Worm (Caenorhabditis elegans) whole organism, late embryonic: ENCODE results near the gene Y82E9BR.9.

Source experiments
- C08G9.2 ChIP-seq: sonication (generic microtip); optimal IDR thresholded peaks from 2 replicates; lab custom pipeline; 2016; ENCODE audit warnings: mild to moderate bottlenecking, missing genetic modification characterization, moderate library complexity, missing compliant biosample characterization
- T23F11.4 ChIP-seq: fragments of 200-800 bp; sonication (Bioruptor generic); optimal IDR thresholded peaks from 2 replicates; lab custom pipeline; 2018; ENCODE audit warnings: mild to moderate bottlenecking, missing genetic modification characterization, missing compliant biosample characterization
- ahr-1 ChIP-seq: sonication (generic microtip); optimal IDR thresholded peaks from 2 replicates; lab custom pipeline; 2016; ENCODE audit warnings: missing genetic modification characterization, missing compliant biosample characterization
- ama-1 ChIP-seq: fragments of 150-350 bp; optimal IDR thresholded peaks from 2 replicates; lab custom pipeline; 2014
- ceh-18 ChIP-seq: sonication (generic microtip); optimal IDR thresholded peaks from 2 replicates; lab custom pipeline; 2016; ENCODE audit warnings: missing genetic modification characterization, missing compliant biosample characterization
- ceh-19 ChIP-seq: fragments of 200-800 bp; sonication (Bioruptor generic); optimal IDR thresholded peaks from 2 replicates; lab custom pipeline; 2018; ENCODE audit warnings: mild to moderate bottlenecking, missing genetic modification characterization, missing compliant biosample characterization
- ceh-24 ChIP-seq: sonication (generic microtip); optimal IDR thresholded peaks from 2 replicates; lab custom pipeline; 2016; ENCODE audit warnings: mild to moderate bottlenecking, missing genetic modification characterization, missing compliant biosample characterization
- ceh-30 ChIP-seq: fragments of 150-350 bp; optimal IDR thresholded peaks from 2 replicates; lab custom pipeline; 2014; ENCODE audit warnings: missing biosample characterization, missing genetic modification characterization
- ceh-34 ChIP-seq: sonication (generic microtip); optimal IDR thresholded peaks from 2 replicates; lab custom pipeline; 2016; ENCODE audit warnings: mild to moderate bottlenecking, missing genetic modification characterization, missing compliant biosample characterization
- ceh-45 ChIP-seq: fragments of 200-800 bp; sonication (Bioruptor generic); IDR thresholded peaks from 2 replicates; pipeline ENCODE4 v1.3.6; 2022; ENCODE audit warnings: missing genetic modification reagents, missing genetic modification characterization, missing compliant biosample characterization
- ceh-48 ChIP-seq: sonication (generic microtip); optimal IDR thresholded peaks from 2 replicates; lab custom pipeline; 2016; ENCODE audit warnings: missing genetic modification characterization, inconsistent platforms, missing compliant biosample characterization
- ceh-6 ChIP-seq: fragments of 200-800 bp; sonication (Bioruptor generic); optimal IDR thresholded peaks from 2 replicates; lab custom pipeline; 2018; ENCODE audit warnings: mild to moderate bottlenecking, missing genetic modification characterization, missing compliant biosample characterization
- ceh-9 ChIP-seq: sonication (generic microtip); optimal IDR thresholded peaks from 2 replicates; lab custom pipeline; 2016; ENCODE audit warnings: mild to moderate bottlenecking, missing genetic modification characterization, inconsistent platforms, missing compliant biosample characterization
- che-1 ChIP-seq: sonication (generic microtip); optimal IDR thresholded peaks from 2 replicates; lab custom pipeline; 2016; ENCODE audit warnings: mild to moderate bottlenecking, missing genetic modification characterization, missing compliant biosample characterization
- dmd-4 ChIP-seq: sonication (generic microtip); optimal IDR thresholded peaks from 2 replicates; lab custom pipeline; 2016; ENCODE audit warnings: borderline replicate concordance, missing genetic modification characterization, missing compliant biosample characterization
- dve-1 ChIP-seq: sonication (generic microtip); optimal IDR thresholded peaks from 2 replicates; lab custom pipeline; 2017; ENCODE audit warnings: antibody characterized with exemption, mild to moderate bottlenecking, missing genetic modification characterization, missing compliant biosample characterization
- elt-2 ChIP-seq: sonication (generic microtip); optimal IDR thresholded peaks from 2 replicates; lab custom pipeline; 2016; ENCODE audit warnings: missing genetic modification reagents, missing genetic modification characterization, missing compliant biosample characterization
- elt-4 ChIP-seq: sonication (generic microtip); optimal IDR thresholded peaks from 2 replicates; lab custom pipeline; 2016; ENCODE audit warnings: missing genetic modification characterization, missing compliant biosample characterization
- fkh-10 ChIP-seq: fragments of 150-350 bp; optimal IDR thresholded peaks from 2 replicates; lab custom pipeline; 2014; ENCODE audit warnings: missing biosample characterization, missing genetic modification reagents, missing genetic modification characterization
- gmeb-2 ChIP-seq: sonication (generic microtip); optimal IDR thresholded peaks from 2 replicates; lab custom pipeline; 2016; ENCODE audit warnings: missing genetic modification characterization, inconsistent platforms, missing compliant biosample characterization
- hlh-13 ChIP-seq: fragments of 200-800 bp; sonication (Bioruptor generic); optimal IDR thresholded peaks from 2 replicates; lab custom pipeline; 2018; ENCODE audit warnings: mild to moderate bottlenecking, missing genetic modification characterization, missing compliant biosample characterization
- hlh-30 ChIP-seq: sonication (generic microtip); optimal IDR thresholded peaks from 2 replicates; lab custom pipeline; 2017; ENCODE audit warnings: antibody characterized with exemption, missing genetic modification characterization, missing compliant biosample characterization; ENCODE audit not compliant: insufficient read depth
- hlh-6 ChIP-seq: sonication (generic microtip); optimal IDR thresholded peaks from 2 replicates; lab custom pipeline; 2016; ENCODE audit warnings: missing genotype, missing genetic modification characterization, missing compliant biosample characterization
- hlh-8 ChIP-seq: sonication (generic microtip); optimal IDR thresholded peaks from 2 replicates; lab custom pipeline; 2016; ENCODE audit warnings: missing genotype, missing genetic modification characterization, missing compliant biosample characterization
- lim-6 ChIP-seq: sonication (generic microtip); optimal IDR thresholded peaks from 2 replicates; lab custom pipeline; 2016; ENCODE audit warnings: missing genetic modification characterization, missing compliant biosample characterization
- lin-11 ChIP-seq: fragments of 200-800 bp; sonication (Bioruptor generic); optimal IDR thresholded peaks from 2 replicates; lab custom pipeline; 2018; ENCODE audit warnings: mild to moderate bottlenecking, missing genetic modification characterization, missing compliant biosample characterization
- nfya-1 ChIP-seq: sonication (generic microtip); optimal IDR thresholded peaks from 2 replicates; lab custom pipeline; 2017; ENCODE audit warnings: missing genetic modification characterization, mild to moderate bottlenecking, missing compliant biosample characterization, antibody characterized with exemption, moderate library complexity
- nhr-232 ChIP-seq: sonication (generic microtip); optimal IDR thresholded peaks from 2 replicates; lab custom pipeline; 2016; ENCODE audit warnings: missing genetic modification characterization, missing compliant biosample characterization
- npax-4 ChIP-seq: sonication (generic microtip); optimal IDR thresholded peaks from 2 replicates; lab custom pipeline; 2016; ENCODE audit warnings: missing genetic modification characterization, missing compliant biosample characterization
- odd-2 ChIP-seq: sonication (generic microtip); optimal IDR thresholded peaks from 2 replicates; lab custom pipeline; 2017; ENCODE audit warnings: antibody characterized with exemption, mild to moderate bottlenecking, missing genetic modification characterization, missing compliant biosample characterization
- pax-1 ChIP-seq: fragments of 150-350 bp; optimal IDR thresholded peaks from 2 replicates; lab custom pipeline; 2014; ENCODE audit warnings: missing biosample characterization, missing genetic modification characterization
- pha-2 ChIP-seq: sonication (generic microtip); optimal IDR thresholded peaks from 2 replicates; lab custom pipeline; 2017; ENCODE audit warnings: mild to moderate bottlenecking, missing genetic modification characterization, missing compliant biosample characterization
- pha-4 ChIP-seq: fragments of 150-350 bp; optimal IDR thresholded peaks from 2 replicates; lab custom pipeline; 2018; ENCODE audit warnings: missing biosample characterization, missing genetic modification reagents, missing genetic modification characterization
- pqm-1 ChIP-seq: sonication (generic microtip); optimal IDR thresholded peaks from 2 replicates; lab custom pipeline; 2016; ENCODE audit warnings: missing genetic modification characterization, missing compliant biosample characterization
- ref-2 ChIP-seq: sonication (generic microtip); optimal IDR thresholded peaks from 2 replicates; lab custom pipeline; 2016; ENCODE audit warnings: missing genetic modification characterization, missing compliant biosample characterization
- sdc-2 ChIP-seq: sonication (generic microtip); optimal IDR thresholded peaks from 2 replicates; lab custom pipeline; 2016; ENCODE audit warnings: missing genotype, missing genetic modification characterization, missing compliant biosample characterization
- sox-2 ChIP-seq: fragments of 200-800 bp; sonication (Bioruptor generic); IDR thresholded peaks from 2 replicates; pipeline ENCODE4 v1.3.6; 2022; ENCODE audit warnings: missing genetic modification reagents, missing genetic modification characterization, missing compliant biosample characterization
- sox-4 ChIP-seq: sonication (generic microtip); optimal IDR thresholded peaks from 2 replicates; lab custom pipeline; 2017; ENCODE audit warnings: mild to moderate bottlenecking, missing genetic modification characterization, inconsistent platforms, missing compliant biosample characterization
- syd-9 ChIP-seq: sonication (generic microtip); optimal IDR thresholded peaks from 2 replicates; lab custom pipeline; 2016; ENCODE audit warnings: mild to moderate bottlenecking, missing genetic modification characterization, moderate library complexity, missing compliant biosample characterization
- tbx-2 ChIP-seq: sonication (generic microtip); optimal IDR thresholded peaks from 2 replicates; lab custom pipeline; 2016; ENCODE audit warnings: missing genetic modification characterization, missing compliant biosample characterization
- unc-3 ChIP-seq, 2 experiments: fragments of 200-800 bp in 1 of 2; sonication (Bioruptor generic) in 1 of 2; sonication (generic microtip) in 1 of 2; conservative IDR thresholded peaks in 1 of 2; optimal IDR thresholded peaks in 1 of 2; 2 replicates each; pipeline versions ENCODE4 v1.3.6 to Lab custom; 2016 to 2022; ENCODE audit warnings: missing compliant biosample characterization in 2 of 2, missing genetic modification characterization in 2 of 2, missing genetic modification reagents in 1 of 2
- unc-42 ChIP-seq: sonication (generic microtip); optimal IDR thresholded peaks from 2 replicates; lab custom pipeline; 2016; ENCODE audit warnings: missing genotype, missing genetic modification characterization, missing compliant biosample characterization
- unc-55 ChIP-seq: sonication (generic microtip); optimal IDR thresholded peaks from 2 replicates; lab custom pipeline; 2017; ENCODE audit warnings: missing biosample characterization, missing genetic modification reagents, missing genetic modification characterization
- zip-5 ChIP-seq: sonication (generic microtip); optimal IDR thresholded peaks from 2 replicates; lab custom pipeline; 2016; ENCODE audit warnings: missing genetic modification characterization, missing compliant biosample characterization

Y82E9BR.9 gene

ce11 chrIII:1349313-1349712 is 10.3 kb downstream of the Y82E9BR.9 start, which contains the start of gene fbxa-25:
fbxa-25 (minus strand) TSS chrIII:1349450.
- TF ChIP-seq hlh-6 (no peak), npax-4 (tag; lab: Kevin White, UChicago) (no peak), gmeb-2 (tag; lab: Kevin White, UChicago) (no peak), ceh-6 (GFP tag; lab: Kevin White, UChicago) (no peak), pax-1 (tag; lab: Kevin White, UChicago) (no peak), pha-4 (tag; lab: Kevin White, UChicago) (no peak), ceh-19 (GFP tag; lab: Kevin White, UChicago) (no peak), che-1 (tag; lab: Kevin White, UChicago) (no peak), lim-6 (tag; lab: Kevin White, UChicago) (no peak), ama-1 (lab: Kevin White, UChicago) (no peak), ref-2 (tag; lab: Kevin White, UChicago) (no peak), ceh-18 (tag; lab: Kevin White, UChicago) (no peak)

ce11 chrIII:1347539-1347938 is 12.0 kb downstream of the Y82E9BR.9 start, which contains the start of gene Y82E9BL.5:
Y82E9BL.5 (minus strand) TSS chrIII:1347639.
- TF ChIP-seq ceh-6 (GFP tag; lab: Kevin White, UChicago) (no peak), sdc-2 (no peak), ceh-45 (no peak), tbx-2 (no peak), dve-1 (no peak), ceh-30 (tag; lab: Kevin White, UChicago) (no peak), hlh-8 (tag; lab: Kevin White, UChicago) (no peak), elt-4 (tag; lab: Kevin White, UChicago) (no peak), ceh-34 (no peak), lin-11 (tag; lab: Kevin White, UChicago) (no peak), hlh-13 (GFP tag; lab: Kevin White, UChicago) (no peak), pha-4 (tag; lab: Kevin White, UChicago) (no peak), nhr-232 (tag; lab: Kevin White, UChicago) (no peak), T23F11.4 (no peak), gmeb-2 (tag; lab: Kevin White, UChicago) (no peak), sox-4 (tag; lab: Kevin White, UChicago) (no peak), che-1 (tag; lab: Kevin White, UChicago) (no peak), ama-1 (lab: Kevin White, UChicago) (no peak)

DNA sequence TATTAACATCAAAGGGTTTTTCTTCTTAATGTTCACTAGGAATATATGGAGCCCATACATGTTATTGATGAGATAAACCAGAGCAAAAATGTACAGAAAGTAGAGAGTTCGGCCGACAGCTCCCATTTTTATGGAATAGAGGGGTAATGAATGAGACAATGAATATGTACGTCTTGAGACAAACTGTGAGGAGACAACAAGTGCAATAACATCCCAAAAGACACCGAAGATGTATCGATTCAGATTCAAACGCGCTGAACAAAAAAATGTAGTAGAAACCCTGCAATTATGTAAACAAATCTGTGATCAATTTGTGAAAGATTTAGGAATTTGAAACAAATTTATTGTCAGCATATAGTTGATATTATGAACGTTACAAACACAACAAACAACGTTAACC is 12.6 kb downstream of the Y82E9BR.9 start:
- TF ChIP-seq sox-2 (no peak), C08G9.2 (tag; lab: Kevin White, UChicago) (no peak), pqm-1 (tag; lab: Kevin White, UChicago) (no peak), ref-2 (tag; lab: Kevin White, UChicago) (no peak), fkh-10 (GFP tag; lab: Kevin White, UChicago) (no peak), dmd-4 (tag; lab: Kevin White, UChicago) (no peak), elt-2 (tag; lab: Kevin White, UChicago) (no peak), gmeb-2 (tag; lab: Kevin White, UChicago) (no peak), unc-3 (GFP tag; conservative IDR thresholded peaks at IDR 0.05; lab: Robert Waterston, UW) (no peak), unc-3 (tag; optimal IDR thresholded peaks at IDR 0.05; lab: Kevin White, UChicago) (no peak), unc-55 (GFP tag; lab: Kevin White, UChicago) (no peak), hlh-6 (no peak)
- TF ChIP-seq, all 69 proteins: peak for 0

DNA sequence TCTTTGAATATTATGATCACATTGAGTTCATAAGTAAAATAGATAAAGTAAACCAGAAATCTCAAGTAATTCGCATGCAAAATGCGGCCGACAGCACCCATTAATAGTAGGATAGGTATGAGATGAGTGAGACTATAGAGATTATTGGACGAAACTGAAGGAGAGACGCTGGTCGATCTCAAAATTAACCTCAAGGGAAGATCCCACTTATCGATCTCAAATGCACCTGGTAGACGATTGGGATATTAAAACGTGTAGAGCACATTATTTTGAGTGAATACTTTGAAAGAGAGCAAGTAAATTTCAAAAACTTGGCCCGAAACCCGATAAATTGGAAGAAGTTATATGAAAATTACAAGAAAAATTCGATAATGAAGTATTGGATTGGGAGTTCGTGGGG is 13.9 kb downstream of the Y82E9BR.9 start, which contains the start of gene Y82E9BL.6:
Gene Y82E9BL.6, minus strand, starts transcription at position 101 of the 400 bp plus-strand sequence.
- TF ChIP-seq odd-2 (tag; lab: Kevin White, UChicago) (no peak), ceh-48 (tag; lab: Kevin White, UChicago) (no peak), pha-2 (no peak), sdc-2 (no peak), syd-9 (tag; lab: Kevin White, UChicago) (no peak), ceh-9 (tag; lab: Kevin White, UChicago) (no peak), sox-2 (no peak), unc-3 (GFP tag; conservative IDR thresholded peaks at IDR 0.05; lab: Robert Waterston, UW) (no peak), unc-3 (tag; optimal IDR thresholded peaks at IDR 0.05; lab: Kevin White, UChicago) (no peak), ceh-34 (no peak), unc-42 (tag; lab: Kevin White, UChicago) (no peak), fkh-10 (GFP tag; lab: Kevin White, UChicago) (no peak), ahr-1 (tag; lab: Kevin White, UChicago) (no peak), nfya-1 (tag; lab: Kevin White, UChicago) (no peak), ceh-24 (tag; lab: Kevin White, UChicago) (no peak), zip-5 (tag; lab: Kevin White, UChicago) (no peak), hlh-30 (tag; lab: Kevin White, UChicago) (no peak)
